Fruit fly (Drosophila melanogaster) whole organism, embryonic: ENCODE results near the gene Acyp.
A peak's percentile ranks its signal among the peaks of the same experiment; 100 is the strongest.

Experiments used
- Ada2b ChIP-seq: fragments of 200-800 bp; sonication (Bioruptor generic); IDR thresholded peaks from 2 replicates; pipeline ENCODE4 v1.3.6; 2022; ENCODE audit warnings: missing biosample characterization, missing genetic modification characterization
- CG13296 ChIP-seq: fragments of 200-800 bp; sonication (Bioruptor generic); optimal IDR thresholded peaks from 3 replicates; lab custom pipeline; 2018; ENCODE audit warnings: missing biosample characterization, mild to moderate bottlenecking, missing genetic modification characterization
- CG15011 ChIP-seq: fragments of 200-800 bp; sonication (Bioruptor generic); optimal IDR thresholded peaks from 3 replicates; lab custom pipeline; 2018; ENCODE audit warnings: missing biosample characterization, mild to moderate bottlenecking, missing genetic modification characterization
- CG1529 ChIP-seq: fragments of 200-800 bp; sonication (Bioruptor generic); optimal IDR thresholded peaks from 3 replicates; lab custom pipeline; 2018; ENCODE audit warnings: missing biosample characterization, missing genetic modification characterization
- CG15479 ChIP-seq: fragments of 200-800 bp; sonication (Bioruptor generic); optimal IDR thresholded peaks from 3 replicates; lab custom pipeline; 2019; ENCODE audit warnings: missing biosample characterization, mild to moderate bottlenecking, missing genetic modification characterization, moderate library complexity
- CG17568 ChIP-seq: fragments of 200-800 bp; sonication (Bioruptor generic); optimal IDR thresholded peaks from 2 replicates; lab custom pipeline; 2018; ENCODE audit warnings: missing biosample characterization, mild to moderate bottlenecking, missing genetic modification characterization, moderate library complexity
- CG17912 ChIP-seq: fragments of 200-800 bp; sonication (Bioruptor generic); optimal IDR thresholded peaks from 2 replicates; lab custom pipeline; 2018; ENCODE audit warnings: missing biosample characterization, mild to moderate bottlenecking, missing genetic modification characterization
- CG18476 ChIP-seq: fragments of 200-800 bp; sonication (Bioruptor generic); optimal IDR thresholded peaks from 2 replicates; lab custom pipeline; 2016; ENCODE audit warnings: missing biosample characterization, mild to moderate bottlenecking, missing genetic modification characterization
- CG18619 ChIP-seq: fragments of 200-800 bp; sonication (Bioruptor generic); optimal IDR thresholded peaks from 3 replicates; lab custom pipeline; 2017; ENCODE audit warnings: missing biosample characterization, mild to moderate bottlenecking, missing genetic modification characterization
- CG18764 ChIP-seq: fragments of 200-800 bp; sonication (Bioruptor generic); optimal IDR thresholded peaks from 3 replicates; lab custom pipeline; 2016; ENCODE audit warnings: missing biosample characterization, missing genetic modification characterization
- CG2199 ChIP-seq: fragments of 200-800 bp; sonication (Bioruptor generic); IDR thresholded peaks from 3 replicates; pipeline ENCODE4 v1.3.6; 2022; ENCODE audit warnings: missing biosample characterization, missing genetic modification characterization
- CG32772 ChIP-seq: fragments of 200-800 bp; sonication (Bioruptor generic); IDR thresholded peaks from 2 replicates; pipeline ENCODE4 v1.3.6; 2022; ENCODE audit warnings: missing biosample characterization, missing genetic modification characterization
- CG3847 ChIP-seq: fragments of 200-800 bp; sonication (Bioruptor generic); IDR thresholded peaks from 2 replicates; pipeline ENCODE4 v1.3.6; 2022; ENCODE audit warnings: missing biosample characterization, missing genetic modification characterization
- CG43689 ChIP-seq: fragments of 200-800 bp; sonication (Bioruptor generic); IDR thresholded peaks from 2 replicates; pipeline ENCODE4 v1.3.6; 2022; ENCODE audit warnings: missing biosample characterization, missing genetic modification characterization
- CG4820 ChIP-seq: fragments of 200-800 bp; sonication (Bioruptor generic); optimal IDR thresholded peaks from 3 replicates; lab custom pipeline; 2016; ENCODE audit warnings: missing biosample characterization, missing genetic modification characterization
- CG4854 ChIP-seq: fragments of 200-800 bp; sonication (Bioruptor generic); optimal IDR thresholded peaks from 2 replicates; lab custom pipeline; 2016; ENCODE audit warnings: missing biosample characterization, missing genetic modification characterization, inconsistent platforms
- CG6254 ChIP-seq: fragments of 200-800 bp; sonication (Bioruptor generic); optimal IDR thresholded peaks from 3 replicates; lab custom pipeline; 2017; ENCODE audit warnings: mild to moderate bottlenecking, missing biosample characterization, missing genetic modification reagents, missing genetic modification characterization
- CG6689 ChIP-seq: fragments of 200-800 bp; sonication (Bioruptor generic); IDR thresholded peaks from 2 replicates; pipeline ENCODE4 v1.3.6; 2022; ENCODE audit warnings: missing biosample characterization, missing genetic modification characterization
- CG7745 ChIP-seq: fragments of 200-800 bp; sonication (Bioruptor generic); optimal IDR thresholded peaks from 2 replicates; lab custom pipeline; 2018; ENCODE audit warnings: missing biosample characterization, mild to moderate bottlenecking, missing genetic modification characterization, moderate library complexity
- CG9437 ChIP-seq: fragments of 200-800 bp; sonication (Bioruptor generic); optimal IDR thresholded peaks from 2 replicates; lab custom pipeline; 2018; ENCODE audit warnings: missing biosample characterization, mild to moderate bottlenecking, missing genetic modification characterization
- Dref ChIP-seq: fragments of 200-800 bp; sonication (Bioruptor generic); IDR thresholded peaks from 2 replicates; pipeline ENCODE4 v1.3.6; 2022; ENCODE audit warnings: missing biosample characterization, missing genetic modification characterization
- Drgx ChIP-seq: fragments of 200-800 bp; sonication (Bioruptor generic); IDR thresholded peaks from 2 replicates; pipeline ENCODE4 v1.3.6; 2022; ENCODE audit warnings: missing biosample characterization, missing genetic modification characterization
- ERR ChIP-seq: fragments of 200-800 bp; sonication (Bioruptor generic); optimal IDR thresholded peaks from 2 replicates; lab custom pipeline; 2016; ENCODE audit warnings: missing biosample characterization, missing genetic modification characterization
- Fer2 ChIP-seq: fragments of 200-800 bp; sonication (Bioruptor generic); optimal IDR thresholded peaks from 2 replicates; lab custom pipeline; 2018; ENCODE audit warnings: missing biosample characterization, mild to moderate bottlenecking, missing genetic modification characterization, moderate library complexity
- Nf-YC ChIP-seq: fragments of 200-800 bp; optimal IDR thresholded peaks from 3 replicates; lab custom pipeline; 2019; ENCODE audit warnings: missing biosample characterization, mild to moderate bottlenecking, missing genetic modification characterization, moderate library complexity
- Optix ChIP-seq: fragments of 200-800 bp; sonication (Bioruptor generic); IDR thresholded peaks from 3 replicates; pipeline ENCODE4 v1.3.6; 2022; ENCODE audit warnings: missing biosample characterization, missing genetic modification characterization
- Scr ChIP-seq: fragments of 200-800 bp; sonication (Bioruptor generic); IDR thresholded peaks from 2 replicates; pipeline ENCODE4 v1.3.6; 2022; ENCODE audit warnings: missing biosample characterization, missing genetic modification characterization; ENCODE audit not compliant: partially characterized antibody
- Side ChIP-seq: fragments of 200-800 bp; sonication (Bioruptor generic); optimal IDR thresholded peaks from 2 replicates; lab custom pipeline; 2016; ENCODE audit warnings: missing biosample characterization, missing genetic modification characterization
- Ssrp ChIP-seq: fragments of 200-800 bp; sonication (Bioruptor generic); optimal IDR thresholded peaks from 2 replicates; lab custom pipeline; 2018; ENCODE audit warnings: missing biosample characterization, mild to moderate bottlenecking, missing genetic modification characterization, moderate library complexity
- ac ChIP-seq: fragments of 200-800 bp; sonication (Bioruptor generic); optimal IDR thresholded peaks from 3 replicates; lab custom pipeline; 2017; ENCODE audit warnings: missing biosample characterization, mild to moderate bottlenecking, missing genetic modification characterization
- bsh ChIP-seq, 2 experiments: fragments of 200-800 bp; sonication (Bioruptor generic); optimal IDR thresholded peaks; 2 replicates each; lab custom pipeline; 2017 to 2018; ENCODE audit warnings: mild to moderate bottlenecking in 2 of 2, missing biosample characterization in 2 of 2, missing genetic modification characterization in 2 of 2, moderate library complexity in 1 of 2
- cg ChIP-seq: fragments of 200-800 bp; sonication (Bioruptor generic); optimal IDR thresholded peaks from 3 replicates; lab custom pipeline; 2019; ENCODE audit warnings: missing biosample characterization, mild to moderate bottlenecking, missing genetic modification characterization, moderate library complexity
- dmrt11E ChIP-seq: fragments of 200-800 bp; sonication (Bioruptor generic); optimal IDR thresholded peaks from 3 replicates; lab custom pipeline; 2018; ENCODE audit warnings: missing biosample characterization, mild to moderate bottlenecking, missing genetic modification characterization, moderate library complexity
- lbe ChIP-seq: fragments of 200-800 bp; sonication (Bioruptor generic); optimal IDR thresholded peaks from 2 replicates; lab custom pipeline; 2016; ENCODE audit warnings: missing biosample characterization, mild to moderate bottlenecking, missing genetic modification characterization
- mam ChIP-seq: fragments of 200-800 bp; sonication (Bioruptor generic); optimal IDR thresholded peaks from 3 replicates; lab custom pipeline; 2016; ENCODE audit warnings: missing biosample characterization, missing genetic modification characterization
- org-1 ChIP-seq: fragments of 200-800 bp; sonication (Bioruptor generic); optimal IDR thresholded peaks from 2 replicates; lab custom pipeline; 2017; ENCODE audit warnings: missing biosample characterization, missing genetic modification characterization
- salm ChIP-seq: fragments of 200-800 bp; sonication (Bioruptor generic); optimal IDR thresholded peaks from 2 replicates; lab custom pipeline; 2018; ENCODE audit warnings: missing biosample characterization, mild to moderate bottlenecking, missing genetic modification characterization
- stc ChIP-seq: fragments of 200-800 bp; sonication (Bioruptor generic); IDR thresholded peaks from 2 replicates; pipeline ENCODE4 v1.3.6; 2022; ENCODE audit warnings: missing biosample characterization, missing genetic modification characterization
- sug ChIP-seq: fragments of 200-800 bp; optimal IDR thresholded peaks from 2 replicates; lab custom pipeline; 2019; ENCODE audit warnings: missing biosample characterization, mild to moderate bottlenecking, missing genetic modification characterization, moderate library complexity
- zfh2 ChIP-seq: fragments of 200-800 bp; sonication (Bioruptor generic); optimal IDR thresholded peaks from 2 replicates; lab custom pipeline; 2016; ENCODE audit warnings: missing biosample characterization, missing genetic modification characterization

Acyp gene

DNA sequence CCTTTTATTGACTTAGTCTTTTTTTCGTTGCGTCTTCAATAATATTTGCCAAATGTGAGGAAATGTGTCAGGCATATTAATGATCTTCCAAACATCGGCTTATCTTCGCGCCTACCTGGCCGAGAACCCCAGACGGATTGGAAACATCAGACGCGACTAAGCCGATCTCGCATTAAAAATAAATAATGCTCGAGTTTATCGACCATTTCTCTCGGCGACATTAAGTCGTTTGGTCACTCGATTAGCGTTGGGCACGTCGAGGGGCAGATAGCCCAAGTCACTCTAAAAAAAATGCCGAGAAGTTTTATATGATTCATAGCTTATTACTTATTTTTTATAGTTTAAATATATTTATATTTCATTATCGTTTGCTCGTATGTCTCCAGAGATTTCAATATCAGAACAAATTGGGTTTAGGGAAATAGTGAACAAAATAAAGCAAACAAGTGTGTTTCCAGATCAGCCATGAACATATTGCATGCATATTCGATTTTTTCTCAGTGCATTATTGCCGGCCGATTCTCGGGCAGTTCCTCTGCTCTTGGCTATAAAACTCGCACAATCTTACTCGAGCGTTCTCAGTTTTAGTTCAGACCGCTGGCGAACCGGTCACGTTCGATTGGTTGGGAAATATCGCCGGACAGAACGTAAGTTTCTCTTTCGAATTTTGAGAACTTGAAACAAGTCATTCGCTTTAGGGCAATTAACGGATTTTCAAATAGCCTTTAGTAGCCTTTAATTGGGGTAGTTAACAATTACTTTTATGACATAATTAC lies 6.6 kb upstream of the Acyp start, which contains the start of gene Ance (continued):
- no peak for TF ChIP-seq mam (GFP tag; lab: Kevin White, UChicago)
- TF ChIP-seq Optix (GFP tag; lab: Robert Waterston, UW), result no peak
- TF ChIP-seq Ssrp (tag; lab: Kevin White, UChicago), result peak; percentile 9
- TF ChIP-seq cg (GFP tag; lab: Kevin White, UChicago), result no peak
- no peak for TF ChIP-seq CG4854 (GFP tag; lab: Kevin White, UChicago)
- TF ChIP-seq CG32772, result no peak
- TF ChIP-seq CG3847 (GFP tag; lab: Robert Waterston, UW), result peak; percentile 69
- TF ChIP-seq CG9437 (GFP tag; lab: Kevin White, UChicago), result no peak
- 0 out of 2 replicates have a peak, but pooled peaks have one; percentile 7 for TF ChIP-seq Scr
- TF ChIP-seq CG6689 (GFP tag; lab: Robert Waterston, UW), result peak; percentile 35
- TF ChIP-seq CG18476, result peak; percentile 32
- 0 out of 2 replicates have a peak, but pooled peaks have one; percentile 31 for TF ChIP-seq Ada2b
- TF ChIP-seq CG17912 (GFP tag; lab: Kevin White, UChicago), result no peak
- no peak for TF ChIP-seq CG6254 (GFP tag; lab: Kevin White, UChicago)
- peak in 1 of 2 experiments; percentile 71 for TF ChIP-seq bsh (GFP tag; optimal IDR thresholded peaks at IDR 0.05; lab: Kevin White, UChicago)
- no peak for TF ChIP-seq salm (tag; lab: Kevin White, UChicago)
- no peak for TF ChIP-seq CG1529 (GFP tag; lab: Kevin White, UChicago)
- no peak for TF ChIP-seq ERR (GFP tag; lab: Kevin White, UChicago)
- 0 out of 2 replicates have a peak, but pooled peaks have one; percentile 27 for TF ChIP-seq Drgx
- no peak for TF ChIP-seq CG7745
- TF ChIP-seq Side, result no peak
- TF ChIP-seq sug (tag; lab: Kevin White, UChicago), result peak; percentile 20
- peak; percentile 40 for TF ChIP-seq CG18619 (GFP tag; lab: Kevin White, UChicago)
- TF ChIP-seq zfh2, result peak; percentile 11
- TF ChIP-seq Nf-YC (tag; lab: Kevin White, UChicago), result no peak
- peak; percentile 18 for TF ChIP-seq CG4820 (GFP tag; lab: Kevin White, UChicago)
- no peak for TF ChIP-seq CG18764 (GFP tag; lab: Kevin White, UChicago)
- no peak for TF ChIP-seq CG17568 (GFP tag; lab: Kevin White, UChicago)
- no peak for TF ChIP-seq CG15479 (GFP tag; lab: Kevin White, UChicago)
- peak; percentile 33 for TF ChIP-seq org-1 (GFP tag; lab: Kevin White, UChicago)
- TF ChIP-seq CG43689 (GFP tag; lab: Robert Waterston, UW), result no peak
- TF ChIP-seq CG13296 (GFP tag; lab: Kevin White, UChicago), result no peak
- no peak for TF ChIP-seq stc (GFP tag; lab: Robert Waterston, UW)
- TF ChIP-seq lbe (GFP tag; lab: Kevin White, UChicago), result no peak
- no peak for TF ChIP-seq CG2199 (GFP tag; lab: Robert Waterston, UW)
- TF ChIP-seq dmrt11E (tag; lab: Kevin White, UChicago), result peak; percentile 46
- TF ChIP-seq CG15011 (GFP tag; lab: Kevin White, UChicago), result peak; percentile 17
- no peak for TF ChIP-seq Fer2 (tag; lab: Kevin White, UChicago)
- no peak for TF ChIP-seq Dref
- TF ChIP-seq ac (GFP tag; lab: Kevin White, UChicago), result no peak
